Worm (Caenorhabditis elegans): ENCODE results near the gene R08C7.8.

Gene R08C7.8

ce11 chrIV:4388854-4389253, 45.5 kb downstream of the R08C7.8 start (continued):
- TF ChIP-seq ztf-18 (tag; optimal IDR thresholded peaks at IDR 0.05) (peak; percentile 51), B0336.3 (GFP tag; IDR thresholded peaks at IDR 0.05) (peak; percentile 72), madf-3 (GFP tag; IDR thresholded peaks at IDR 0.05) (peak; percentile 91), egl-44 (GFP tag; IDR thresholded peaks at IDR 0.05) (peak; percentile 17; the same call in 1 of the 2 replicates), hrde-1 (tag; optimal IDR thresholded peaks at IDR 0.05; ENCODE audit: borderline replicate concordance) (peak; percentile 95), lin-54 (GFP tag; optimal IDR thresholded peaks at IDR 0.05) (peak; percentile 81), rec-8 (tag; optimal IDR thresholded peaks at IDR 0.05) (peak in 1 of 2 experiments; percentile 54), ceh-58 (GFP tag; IDR thresholded peaks at IDR 0.05) (peak; percentile 82), hsf-1 (GFP tag; IDR thresholded peaks at IDR 0.05) (peak; percentile 86), nhr-90 (tag; optimal IDR thresholded peaks at IDR 0.05) (peak; percentile 6), xnd-1 (tag; optimal IDR thresholded peaks at IDR 0.05) (peak; percentile 25), hmg-1.2 (GFP tag; IDR thresholded peaks at IDR 0.05) (peak; percentile 56; the same call in 1 of the 2 replicates)

- TF ChIP-seq sea-2 (GFP tag; IDR thresholded peaks at IDR 0.05) (no peak), mes-4 (tag; optimal IDR thresholded peaks at IDR 0.05) (no peak), ama-1 (optimal IDR thresholded peaks at IDR 0.05) (no peak), ama-1 (GFP tag; optimal IDR thresholded peaks at IDR 0.05) (peak; percentile 5 to 29), nhr-80 (tag; optimal IDR thresholded peaks at IDR 0.05) (peak; percentile 14), ztf-28 (GFP tag; IDR thresholded peaks at IDR 0.05) (no peak), snpc-4 (GFP tag; optimal IDR thresholded peaks at IDR 0.05) (no peak), snpc-4 (tag; optimal IDR thresholded peaks at IDR 0.05) (peak in 1 of 4 experiments; percentile 7), nfya-2 (GFP tag; IDR thresholded peaks at IDR 0.05) (no peak)
Measured at ce11 chrIV:4386351-4386750, 48.0 kb downstream of the R08C7.8 start, which contains the start of gene tald-1. tald-1 (plus strand) TSS chrIV:4386651.

Data from whole organism, young adult.